Worm (Caenorhabditis elegans) whole organism, early embryonic: ENCODE measurements around the gene acr-15.

Source experiments
- B0310.2 ChIP-seq: sonication (generic microtip); optimal IDR thresholded peaks from 2 replicates; lab custom pipeline; 2016; ENCODE audit warnings: mild to moderate bottlenecking, missing genetic modification characterization, missing compliant biosample characterization
- F13C5.2 ChIP-seq: sonication (generic microtip); optimal IDR thresholded peaks from 2 replicates; lab custom pipeline; 2017; ENCODE audit warnings: mild to moderate bottlenecking, missing genetic modification characterization, inconsistent platforms, missing compliant biosample characterization
- aly-1 ChIP-seq: sonication (generic microtip); optimal IDR thresholded peaks from 2 replicates; lab custom pipeline; 2016; ENCODE audit warnings: missing genetic modification characterization, missing compliant biosample characterization
- ama-1 ChIP-seq: fragments of 150-350 bp; optimal IDR thresholded peaks from 2 replicates; lab custom pipeline; 2014
- pes-1 ChIP-seq: fragments of 200-800 bp; sonication (Bioruptor generic); IDR thresholded peaks from 2 replicates; pipeline ENCODE4 v1.3.6; 2022; ENCODE audit warnings: missing genetic modification reagents, missing genetic modification characterization, missing compliant biosample characterization
- scrt-1 ChIP-seq: fragments of 200-800 bp; sonication (Bioruptor generic); IDR thresholded peaks from 2 replicates; pipeline ENCODE4 v1.3.6; 2022; ENCODE audit warnings: missing genetic modification characterization, missing compliant biosample characterization

ce11 chrV:8518822-8519392 is 33.6 kb upstream of the acr-15 start, which contains the start of gene F45F2.10:
- TF ChIP-seq pes-1 (GFP tag; lab: Robert Waterston, UW) (no peak), F13C5.2 (tag; lab: Kevin White, UChicago) (no peak), B0310.2 (no peak), ama-1 (lab: Kevin White, UChicago) (no peak), aly-1 (tag; lab: Kevin White, UChicago) (no peak), scrt-1 (no peak)
